Worm (Caenorhabditis elegans) whole organism, young adult: ENCODE measurements around the gene fahd-1.

ENCODE experiments used
- B0336.3 ChIP-seq: fragments of 200-800 bp; sonication (Bioruptor generic); IDR thresholded peaks from 2 replicates; pipeline ENCODE4 v1.3.6; 2022; ENCODE audit warnings: missing genetic modification characterization, missing compliant biosample characterization
- F57C9.4 ChIP-seq: sonication (generic microtip); optimal IDR thresholded peaks from 2 replicates; lab custom pipeline; 2017; ENCODE audit warnings: mild to moderate bottlenecking, missing genetic modification characterization, missing compliant biosample characterization
- T07F8.4 ChIP-seq: sonication (generic microtip); optimal IDR thresholded peaks from 2 replicates; lab custom pipeline; 2016; ENCODE audit warnings: mild to moderate bottlenecking, missing genetic modification characterization, moderate library complexity, missing compliant biosample characterization
- Y95B8A.8 ChIP-seq: fragments of 200-800 bp; sonication (Bioruptor generic); IDR thresholded peaks from 2 replicates; pipeline ENCODE4 v1.3.6; 2022; ENCODE audit warnings: missing genetic modification reagents, missing genetic modification characterization, missing compliant biosample characterization
- ceh-100 ChIP-seq: fragments of 200-800 bp; sonication (Bioruptor generic); IDR thresholded peaks from 2 replicates; pipeline ENCODE4 v1.3.6; 2022; ENCODE audit warnings: missing genetic modification reagents, missing genetic modification characterization, missing compliant biosample characterization
- lsl-1 ChIP-seq: fragments of 200-800 bp; sonication (Bioruptor generic); optimal IDR thresholded peaks from 2 replicates; lab custom pipeline; 2018; ENCODE audit warnings: mild to moderate bottlenecking, missing genetic modification characterization, moderate library complexity, missing compliant biosample characterization
- mcd-1 ChIP-seq: fragments of 200-800 bp; sonication (Bioruptor generic); IDR thresholded peaks from 2 replicates; pipeline ENCODE4 v1.3.6; 2022; ENCODE audit warnings: missing genetic modification reagents, missing genetic modification characterization, missing compliant biosample characterization
- mel-28 ChIP-seq: sonication (generic microtip); optimal IDR thresholded peaks from 2 replicates; lab custom pipeline; 2016; ENCODE audit warnings: borderline replicate concordance, mild to moderate bottlenecking, missing genetic modification characterization, missing compliant biosample characterization
- nfya-1 ChIP-seq: sonication (generic microtip); optimal IDR thresholded peaks from 2 replicates; lab custom pipeline; 2017; ENCODE audit warnings: antibody characterized with exemption, missing compliant biosample characterization, missing genetic modification characterization, borderline replicate concordance; ENCODE audit not compliant: insufficient read depth
- rec-8 ChIP-seq, 2 experiments: sonication (generic microtip); optimal IDR thresholded peaks; 2 replicates each; lab custom pipeline; 2016; ENCODE audit warnings: mild to moderate bottlenecking in 2 of 2, missing genetic modification characterization in 2 of 2, missing genetic modification reagents in 2 of 2, missing genotype in 2 of 2, missing biosample characterization in 1 of 2, missing compliant biosample characterization in 1 of 2, moderate library complexity in 1 of 2
- repo-1 ChIP-seq: sonication (generic microtip); optimal IDR thresholded peaks from 2 replicates; lab custom pipeline; 2017; ENCODE audit warnings: mild to moderate bottlenecking, missing genetic modification characterization, missing compliant biosample characterization
- snpc-3.4 ChIP-seq: sonication (generic microtip); optimal IDR thresholded peaks from 2 replicates; lab custom pipeline; 2017; ENCODE audit warnings: missing genetic modification characterization, mild to moderate bottlenecking, missing compliant biosample characterization, antibody characterized with exemption, moderate library complexity, missing genotype, missing genetic modification reagents
- unc-62 ChIP-seq: fragments of 150-350 bp; optimal IDR thresholded peaks from 2 replicates; lab custom pipeline; 2014; ENCODE audit warnings: missing biosample characterization, missing genetic modification reagents, missing genetic modification characterization
- ztf-6 ChIP-seq: fragments of 200-800 bp; sonication (Bioruptor generic); IDR thresholded peaks from 2 replicates; pipeline ENCODE4 v1.3.6; 2022; ENCODE audit warnings: missing genetic modification reagents, missing genetic modification characterization, missing compliant biosample characterization

DNA sequence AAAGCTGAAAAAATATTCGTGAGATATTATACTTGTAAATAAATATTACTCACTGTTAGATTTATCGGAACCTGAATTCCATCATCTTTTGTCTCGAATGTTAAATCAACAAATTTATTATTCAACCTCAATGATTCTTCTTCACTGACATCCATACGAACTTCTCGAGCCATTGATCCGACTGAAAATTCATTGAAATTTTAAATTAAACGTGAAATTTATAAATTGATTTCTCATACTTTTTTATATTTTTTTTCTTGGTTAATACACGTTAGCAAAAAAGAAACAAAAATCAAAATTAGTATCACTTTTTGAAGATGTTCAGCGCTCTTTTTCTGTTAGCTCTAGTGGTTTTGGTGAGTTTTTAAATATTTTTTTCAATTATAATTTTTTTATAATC lies 27.8 kb downstream of the fahd-1 start, which contains the start of gene C29E4.14:
- TF ChIP-seq ceh-100 (GFP tag; lab: Robert Waterston, UW) (no peak), unc-62 (GFP tag; lab: Kevin White, UChicago) (no peak), snpc-3.4 (tag; lab: Kevin White, UChicago) (no peak), T07F8.4 (tag; lab: Kevin White, UChicago) (no peak), ztf-6 (GFP tag; lab: Robert Waterston, UW) (no peak), nfya-1 (tag; lab: Kevin White, UChicago) (no peak), Y95B8A.8 (GFP tag; lab: Robert Waterston, UW) (no peak), lsl-1 (GFP tag; lab: Kevin White, UChicago) (no peak), mcd-1 (no peak), rec-8 (tag; optimal IDR thresholded peaks at IDR 0.05; lab: Kevin White, UChicago) (no peak), mel-28 (no peak), B0336.3 (GFP tag; lab: Robert Waterston, UW) (no peak), repo-1 (tag; lab: Kevin White, UChicago) (no peak), F57C9.4 (no peak)
